Fruit fly (Drosophila melanogaster) whole organism, prepupa: ENCODE results near the gene CG31360.

Experiments used
- CG10631 ChIP-seq: fragments of 200-800 bp; sonication (Bioruptor generic); optimal IDR thresholded peaks from 2 replicates; lab custom pipeline; 2016; ENCODE audit warnings: missing biosample characterization, missing genetic modification characterization
- CG10669 ChIP-seq: fragments of 200-800 bp; sonication (Bioruptor generic); optimal IDR thresholded peaks from 3 replicates; lab custom pipeline; 2018; ENCODE audit warnings: missing biosample characterization, mild to moderate bottlenecking, missing genetic modification characterization, moderate library complexity
- CG11762 ChIP-seq: fragments of 200-800 bp; sonication (Bioruptor generic); optimal IDR thresholded peaks from 3 replicates; lab custom pipeline; 2016; ENCODE audit warnings: missing biosample characterization, missing genetic modification characterization; ENCODE audit not compliant: insufficient read depth
- CG1621 ChIP-seq: fragments of 200-800 bp; sonication (Bioruptor generic); optimal IDR thresholded peaks from 3 replicates; lab custom pipeline; 2018; ENCODE audit warnings: missing biosample characterization, mild to moderate bottlenecking, missing genetic modification characterization
- CG3032 ChIP-seq: fragments of 200-800 bp; optimal IDR thresholded peaks from 2 replicates; lab custom pipeline; 2019; ENCODE audit warnings: missing biosample characterization, mild to moderate bottlenecking, missing genetic modification characterization, moderate library complexity
- CG31627 ChIP-seq: fragments of 200-800 bp; sonication (Bioruptor generic); optimal IDR thresholded peaks from 3 replicates; lab custom pipeline; 2016; ENCODE audit warnings: missing biosample characterization, missing genetic modification characterization
- CG32006 ChIP-seq: fragments of 200-800 bp; sonication (Bioruptor generic); optimal IDR thresholded peaks from 3 replicates; lab custom pipeline; 2017; ENCODE audit warnings: missing biosample characterization, mild to moderate bottlenecking, missing genetic modification characterization
- CG3919 ChIP-seq: fragments of 200-800 bp; sonication (Bioruptor generic); optimal IDR thresholded peaks from 3 replicates; lab custom pipeline; 2016; ENCODE audit warnings: missing biosample characterization, missing genetic modification characterization
- CG6163 ChIP-seq: fragments of 200-800 bp; sonication (Bioruptor generic); IDR thresholded peaks from 3 replicates; pipeline ENCODE4 v1.3.6; 2022; ENCODE audit warnings: missing biosample characterization, missing genetic modification characterization
- CG6276 ChIP-seq: fragments of 200-800 bp; sonication (Bioruptor generic); optimal IDR thresholded peaks from 2 replicates; lab custom pipeline; 2017; ENCODE audit warnings: missing biosample characterization, mild to moderate bottlenecking, missing genetic modification characterization
- CG6808 ChIP-seq: fragments of 200-800 bp; sonication (Bioruptor generic); optimal IDR thresholded peaks from 3 replicates; lab custom pipeline; 2017; ENCODE audit warnings: missing biosample characterization, missing genetic modification characterization, mild to moderate bottlenecking, moderate library complexity, missing genetic modification reagents
- CG8119 ChIP-seq: fragments of 200-800 bp; sonication (Bioruptor generic); IDR thresholded peaks from 3 replicates; pipeline ENCODE4 v1.3.6; 2022; ENCODE audit warnings: missing biosample characterization, missing genetic modification characterization
- CG8632 ChIP-seq: fragments of 200-800 bp; sonication (Bioruptor generic); optimal IDR thresholded peaks from 3 replicates; lab custom pipeline; 2016; ENCODE audit warnings: missing biosample characterization, missing genetic modification characterization
- CG9139 ChIP-seq: fragments of 200-800 bp; sonication (Bioruptor generic); optimal IDR thresholded peaks from 3 replicates; lab custom pipeline; 2017; ENCODE audit warnings: missing biosample characterization, mild to moderate bottlenecking, missing genetic modification characterization
- Eip75B ChIP-seq: fragments of 200-800 bp; sonication (Bioruptor generic); optimal IDR thresholded peaks from 3 replicates; lab custom pipeline; 2016; ENCODE audit warnings: missing biosample characterization, missing genetic modification characterization
- Eip78C ChIP-seq: fragments of 200-800 bp; sonication (Bioruptor generic); peaks from one replicate; lab custom pipeline; 2016; ENCODE audit warnings: missing biosample characterization, missing genetic modification characterization
- Ets21C ChIP-seq: fragments of 200-800 bp; sonication (Bioruptor generic); optimal IDR thresholded peaks from 3 replicates; lab custom pipeline; 2016; ENCODE audit warnings: missing biosample characterization, missing genetic modification characterization
- Hr38 ChIP-seq: sonication (Bioruptor generic); optimal IDR thresholded peaks from 2 replicates; lab custom pipeline; 2016; ENCODE audit warnings: missing biosample characterization, missing genetic modification characterization
- Hr39 ChIP-seq: fragments of 200-800 bp; sonication (Bioruptor generic); optimal IDR thresholded peaks from 2 replicates; lab custom pipeline; 2016; ENCODE audit warnings: missing biosample characterization, missing genetic modification characterization
- Hr4 ChIP-seq: fragments of 200-800 bp; sonication (Bioruptor generic); optimal IDR thresholded peaks from 3 replicates; lab custom pipeline; 2016; ENCODE audit warnings: missing biosample characterization, missing genetic modification characterization
- Met ChIP-seq: fragments of 200-800 bp; sonication (Bioruptor generic); optimal IDR thresholded peaks from 3 replicates; lab custom pipeline; 2016; ENCODE audit warnings: missing biosample characterization, missing genetic modification characterization
- Smox ChIP-seq: fragments of 200-800 bp; sonication (Bioruptor generic); optimal IDR thresholded peaks from 3 replicates; lab custom pipeline; 2016; ENCODE audit warnings: missing biosample characterization, missing genetic modification characterization
- Sox14 ChIP-seq: fragments of 200-800 bp; sonication (Bioruptor generic); optimal IDR thresholded peaks from 3 replicates; lab custom pipeline; 2016; ENCODE audit warnings: missing biosample characterization, missing genetic modification characterization
- Sox15 ChIP-seq: fragments of 200-800 bp; sonication (Bioruptor generic); optimal IDR thresholded peaks from 3 replicates; lab custom pipeline; 2016; ENCODE audit warnings: missing biosample characterization, missing genetic modification characterization
- achi ChIP-seq: fragments of 200-800 bp; sonication (Bioruptor generic); optimal IDR thresholded peaks from 3 replicates; lab custom pipeline; 2016; ENCODE audit warnings: missing biosample characterization, missing genetic modification characterization
- acj6 ChIP-seq: fragments of 200-800 bp; sonication (Bioruptor generic); optimal IDR thresholded peaks from 3 replicates; lab custom pipeline; 2016; ENCODE audit warnings: missing biosample characterization, missing genetic modification characterization
- dac ChIP-seq: fragments of 200-800 bp; sonication (Bioruptor generic); optimal IDR thresholded peaks from 2 replicates; lab custom pipeline; 2017; ENCODE audit warnings: missing biosample characterization, mild to moderate bottlenecking, missing genetic modification characterization
- dsx ChIP-seq: fragments of 200-800 bp; optimal IDR thresholded peaks from 3 replicates; lab custom pipeline; 2019; ENCODE audit warnings: missing biosample characterization, mild to moderate bottlenecking, missing genetic modification characterization, moderate library complexity; ENCODE audit not compliant: poor library complexity, severe bottlenecking
- eg ChIP-seq: fragments of 200-800 bp; sonication (Bioruptor generic); IDR thresholded peaks from 3 replicates; pipeline ENCODE4 v1.3.6; 2022; ENCODE audit warnings: missing biosample characterization, missing genetic modification characterization
- esn ChIP-seq: fragments of 200-800 bp; sonication (Bioruptor generic); optimal IDR thresholded peaks from 2 replicates; lab custom pipeline; 2016; ENCODE audit warnings: missing biosample characterization, mild to moderate bottlenecking, missing genetic modification characterization, moderate library complexity
- fd59A ChIP-seq: fragments of 200-800 bp; sonication (Bioruptor generic); optimal IDR thresholded peaks from 2 replicates; lab custom pipeline; 2017; ENCODE audit warnings: missing biosample characterization, mild to moderate bottlenecking, missing genetic modification characterization, missing genetic modification reagents
- fd85E ChIP-seq: fragments of 200-800 bp; sonication (Bioruptor generic); optimal IDR thresholded peaks from 3 replicates; lab custom pipeline; 2016; ENCODE audit warnings: missing biosample characterization, missing genetic modification characterization
- fkh ChIP-seq: fragments of 200-800 bp; sonication (Bioruptor generic); optimal IDR thresholded peaks from 3 replicates; lab custom pipeline; 2017; ENCODE audit warnings: missing biosample characterization, mild to moderate bottlenecking, missing genetic modification characterization, moderate library complexity
- lz ChIP-seq: fragments of 200-800 bp; sonication (Bioruptor generic); optimal IDR thresholded peaks from 3 replicates; lab custom pipeline; 2016; ENCODE audit warnings: missing biosample characterization, missing genetic modification characterization
- net ChIP-seq: fragments of 200-800 bp; sonication (Bioruptor generic); optimal IDR thresholded peaks from 3 replicates; lab custom pipeline; 2016; ENCODE audit warnings: missing biosample characterization, missing genetic modification characterization
- ss ChIP-seq, 2 experiments: fragments of 200-800 bp; sonication (Bioruptor generic); optimal IDR thresholded peaks; 2 replicates in 1 of 2; 3 replicates in 1 of 2; lab custom pipeline; 2017 to 2018; ENCODE audit warnings: mild to moderate bottlenecking in 2 of 2, missing biosample characterization in 2 of 2, missing genetic modification characterization in 2 of 2, moderate library complexity in 1 of 2
- svp ChIP-seq: fragments of 200-800 bp; sonication (Bioruptor generic); peaks from one replicate; lab custom pipeline; 2016; ENCODE audit warnings: missing biosample characterization, missing genetic modification characterization

CG31360 gene

DNA sequence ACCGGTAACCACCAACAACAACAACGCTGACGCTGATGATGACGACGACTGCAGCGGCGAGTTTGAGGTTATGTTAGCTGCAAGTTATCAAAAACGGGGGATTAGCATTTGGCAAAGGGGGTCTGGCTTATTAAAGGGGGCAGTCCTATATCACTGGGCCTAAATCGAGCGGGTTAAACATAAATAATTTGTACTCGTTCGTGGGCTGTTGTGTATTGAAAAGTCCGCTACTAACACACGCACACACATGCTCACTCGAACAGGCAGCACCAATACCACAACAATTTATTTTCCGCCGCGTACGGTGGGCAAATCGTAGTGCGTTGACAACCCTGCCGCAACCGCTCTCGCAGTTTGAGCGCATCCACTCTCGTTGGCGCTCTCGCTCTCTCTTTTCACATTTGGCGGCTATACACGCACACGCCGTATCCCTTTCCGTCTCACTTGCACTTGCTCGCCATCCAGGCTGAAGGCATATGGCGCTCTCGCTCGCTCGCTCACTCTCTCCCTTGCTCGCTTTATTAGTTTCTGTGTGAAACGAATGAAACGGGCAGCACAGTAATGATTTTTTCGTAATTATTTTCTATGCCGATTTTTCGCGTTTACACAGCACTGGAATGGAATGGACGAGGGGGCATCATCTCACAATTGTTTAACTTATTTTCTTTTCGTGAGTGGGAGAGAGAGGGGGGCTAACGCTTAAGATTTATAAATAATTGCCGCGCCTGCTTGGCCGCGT is 32.1 kb downstream of the CG31360 start (continued):
- no peak for TF ChIP-seq CG11762 (GFP tag; lab: Kevin White, UChicago)
- TF ChIP-seq acj6, result no peak
- peak; percentile 76 for TF ChIP-seq Sox14
- TF ChIP-seq Hr38 (GFP tag; lab: Kevin White, UChicago), result no peak
- TF ChIP-seq CG1621, result peak; percentile 55
- TF ChIP-seq svp (GFP tag; lab: Kevin White, UChicago), result peak; percentile 85
- no peak for TF ChIP-seq eg (GFP tag; lab: Robert Waterston, UW)
- peak; percentile 50 for TF ChIP-seq CG9139 (GFP tag; lab: Kevin White, UChicago)
- TF ChIP-seq Hr39 (GFP tag; lab: Kevin White, UChicago), result no peak
- no peak for TF ChIP-seq CG10669 (GFP tag; lab: Kevin White, UChicago)
- TF ChIP-seq CG3032 (tag; lab: Kevin White, UChicago), result no peak
- peak; percentile 24 for TF ChIP-seq net
- TF ChIP-seq fkh (GFP tag; lab: Kevin White, UChicago), result peak; percentile 54
- TF ChIP-seq Ets21C, result no peak
- peak; percentile 16 for TF ChIP-seq CG31627 (GFP tag; lab: Kevin White, UChicago)
- no peak for TF ChIP-seq Sox15
- peak; percentile 42 for TF ChIP-seq CG6808 (GFP tag; lab: Kevin White, UChicago)
- TF ChIP-seq fd85E (GFP tag; lab: Kevin White, UChicago), result peak; percentile 1
- peak; percentile 8 for TF ChIP-seq CG6276 (GFP tag; lab: Kevin White, UChicago)
- no peak for TF ChIP-seq dac (GFP tag; lab: Kevin White, UChicago)

DNA sequence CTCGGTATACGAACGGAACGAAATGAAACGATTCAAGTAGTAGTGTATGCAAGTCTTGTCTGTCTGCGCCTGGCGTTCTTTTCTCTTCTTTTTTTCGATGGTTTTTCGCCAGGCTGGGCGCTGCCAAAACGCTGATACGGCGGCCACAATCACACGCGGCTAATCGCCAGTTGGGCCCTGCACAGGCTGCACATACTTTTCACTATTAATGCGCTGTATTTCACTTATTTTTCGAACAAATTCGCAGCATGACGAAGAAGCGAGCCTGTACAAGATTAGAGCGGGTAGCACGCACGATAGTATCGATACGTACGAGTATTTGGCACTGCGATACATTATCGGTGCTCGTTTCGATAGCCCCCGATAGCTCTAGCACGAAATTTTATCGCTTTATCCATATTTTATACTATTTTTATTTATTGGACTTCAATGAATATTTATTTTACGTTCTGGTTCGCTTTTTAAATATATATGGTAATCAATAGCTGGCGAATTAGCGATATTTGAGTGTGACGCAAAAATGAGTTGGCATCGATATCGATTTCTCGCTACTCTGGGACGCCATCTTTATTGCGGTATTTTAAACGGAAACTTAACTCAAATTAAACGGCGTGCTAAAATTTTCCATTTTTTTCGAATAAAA is 33.3 kb downstream of the CG31360 start, which contains the start of gene osa:
TSS of gene osa (minus strand) at position 300 of the 643 bp plus-strand sequence.
- peak; percentile 2 for TF ChIP-seq CG10631 (GFP tag; lab: Kevin White, UChicago)
- TF ChIP-seq Hr39 (GFP tag; lab: Kevin White, UChicago), result peak; percentile 19
- peak in 1 of 2 experiments; percentile 29 for TF ChIP-seq ss (GFP tag; optimal IDR thresholded peaks at IDR 0.05; lab: Kevin White, UChicago)
- no peak for TF ChIP-seq dsx
- TF ChIP-seq achi (GFP tag; lab: Kevin White, UChicago), result no peak
- peak; percentile 52 for TF ChIP-seq Eip78C (GFP tag; lab: Kevin White, UChicago)
- TF ChIP-seq CG9139 (GFP tag; lab: Kevin White, UChicago), result peak; percentile 3
- TF ChIP-seq Sox14, result peak; percentile 28
- TF ChIP-seq lz (GFP tag; lab: Kevin White, UChicago), result peak; percentile 14
- TF ChIP-seq CG3032 (tag; lab: Kevin White, UChicago), result peak; percentile 32
- TF ChIP-seq Smox (GFP tag; lab: Kevin White, UChicago), result peak; percentile 27
- no peak for TF ChIP-seq CG32006 (GFP tag; lab: Kevin White, UChicago)
- TF ChIP-seq svp (GFP tag; lab: Kevin White, UChicago), result peak; percentile 64
- TF ChIP-seq CG3919 (GFP tag; lab: Kevin White, UChicago), result peak; percentile 20
- TF ChIP-seq, all 60 proteins: peak for 11

DNA sequence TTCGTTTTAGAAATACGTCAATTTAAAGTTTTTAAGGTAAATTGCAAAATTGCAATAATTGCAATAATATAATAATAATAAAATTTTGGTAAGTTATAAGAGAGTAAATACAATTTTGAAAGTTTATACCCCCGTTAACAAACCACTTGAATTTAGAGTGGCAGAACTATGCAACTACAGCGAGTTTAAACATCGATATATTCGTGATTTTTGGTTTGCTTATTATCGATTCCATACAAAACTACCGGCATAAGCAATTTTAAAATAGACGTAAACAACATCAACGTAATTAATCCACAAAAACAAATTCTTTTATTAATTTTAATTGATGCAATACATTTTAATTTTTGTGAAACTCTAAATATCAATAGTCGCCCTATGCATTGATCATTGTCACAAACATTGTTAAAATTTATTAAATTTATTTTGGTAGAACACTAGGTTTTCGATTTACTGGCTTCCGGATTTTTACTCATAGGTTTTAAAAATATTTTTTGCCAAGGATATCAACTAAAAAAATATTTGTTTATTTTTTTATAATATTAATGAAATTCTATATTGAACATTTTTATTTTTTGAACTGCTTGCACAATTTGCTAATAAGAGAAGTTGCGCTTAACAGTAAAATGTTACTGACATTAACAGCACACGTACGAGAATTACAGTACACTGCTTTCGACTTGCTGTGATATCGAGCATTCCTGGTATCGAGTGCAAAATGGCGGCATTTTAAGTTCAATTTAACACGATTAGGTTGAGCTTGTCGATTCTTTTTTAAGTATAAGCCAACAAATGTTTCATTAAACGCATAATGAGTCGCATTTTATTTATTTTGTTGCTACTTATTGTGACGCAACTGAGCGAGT is 34.1 kb downstream of the CG31360 start, which contains the start of gene Pxt:
TSS of gene Pxt (plus strand) at position 695 of the 866 bp plus-strand sequence.
- TF ChIP-seq Eip78C (GFP tag; lab: Kevin White, UChicago), result peak; percentile 18
- TF ChIP-seq dac (GFP tag; lab: Kevin White, UChicago), result no peak

DNA sequence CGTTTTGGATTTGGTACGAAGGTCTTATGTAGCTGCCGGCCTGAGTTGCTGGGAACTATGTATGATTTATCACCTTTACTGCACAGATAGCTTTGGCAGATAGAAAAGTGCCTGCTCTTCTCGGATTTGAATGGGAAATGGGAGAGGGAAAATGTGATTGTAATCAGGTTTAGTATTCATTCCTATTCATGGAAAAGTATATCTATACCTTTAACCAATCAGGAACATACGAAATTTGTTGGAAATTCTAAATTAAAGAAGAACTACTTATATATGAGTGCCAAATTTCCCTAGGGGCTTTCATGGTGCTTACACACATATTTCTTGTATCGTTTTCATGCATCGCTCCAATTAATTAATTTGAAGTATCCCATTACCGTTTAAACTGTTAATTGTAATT is 40.1 kb downstream of the CG31360 start, which contains the start of gene Atg8b:
TSS of gene Atg8b (minus strand) at position 101 of the 400 bp plus-strand sequence.
- TF ChIP-seq CG8632 (GFP tag; lab: Kevin White, UChicago) (no peak), CG9139 (GFP tag; lab: Kevin White, UChicago) (no peak), CG8119 (GFP tag; lab: Robert Waterston, UW) (no peak), CG6163 (no peak), Hr39 (GFP tag; lab: Kevin White, UChicago) (no peak), Hr4 (no peak), dac (GFP tag; lab: Kevin White, UChicago) (no peak), Eip75B (GFP tag; lab: Kevin White, UChicago) (no peak), CG3919 (GFP tag; lab: Kevin White, UChicago) (no peak), net (no peak), CG32006 (GFP tag; lab: Kevin White, UChicago) (no peak), Ets21C (no peak), fd59A (no peak), achi (GFP tag; lab: Kevin White, UChicago) (no peak), esn (no peak), Met (no peak)
- TF ChIP-seq, all 60 proteins: peak for 0
